Worm (Caenorhabditis elegans): ENCODE results near the gene sri-50.

DNA sequence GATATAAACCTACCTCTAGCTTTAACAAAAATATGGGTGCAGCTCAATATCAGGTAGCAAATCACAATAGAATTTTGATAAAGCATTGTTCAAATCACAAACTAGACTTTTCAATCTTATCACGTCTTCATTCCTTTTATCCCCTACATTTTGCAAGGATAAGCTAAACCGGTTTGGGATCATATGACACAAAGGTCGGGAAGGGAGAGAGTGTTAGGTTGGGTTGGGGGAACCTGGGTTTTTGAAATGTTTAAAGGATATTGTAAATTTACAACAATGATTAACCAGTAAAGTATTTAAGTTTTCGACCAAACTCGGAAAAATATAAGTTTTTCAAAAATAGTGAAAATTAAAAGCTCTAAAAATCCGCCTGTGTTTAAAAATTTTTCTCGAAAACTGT is 40.6 kb downstream of the sri-50 start, which contains the start of gene C17F4.12:
- TF ChIP-seq lin-13 (tag; optimal IDR thresholded peaks at IDR 0.05) = no peak
- TF ChIP-seq nhr-237 (tag; optimal IDR thresholded peaks at IDR 0.05) = no peak
- no peak for TF ChIP-seq nhr-28 (tag; optimal IDR thresholded peaks at IDR 0.05)
- no peak for TF ChIP-seq nhr-12 (tag; optimal IDR thresholded peaks at IDR 0.05)
- TF ChIP-seq sptf-1 (tag; optimal IDR thresholded peaks at IDR 0.05) = no peak
- TF ChIP-seq ces-1 (GFP tag; optimal IDR thresholded peaks at IDR 0.05) = no peak

Data from whole organism, mixed stage, embryonic.